Fruit fly (Drosophila melanogaster): Measurements from ENCODE around the gene Syp.

Gene Syp

dm6 chr3R:20762175-20762795 lies 5.8 kb downstream of the Syp start, which contains the start of gene CG31195:
TSS of gene CG31195 (minus strand) at chr3R:20762369.
- no peak for TF ChIP-seq Myc (optimal IDR thresholded peaks at IDR 0.05)
- no peak for TF ChIP-seq h (optimal IDR thresholded peaks at IDR 0.05)
- TF ChIP-seq ttk (optimal IDR thresholded peaks at IDR 0.05): no peak
- no peak for TF ChIP-seq Sin3A (optimal IDR thresholded peaks at IDR 0.05)
- no peak for TF ChIP-seq insv (optimal IDR thresholded peaks at IDR 0.05)
- TF ChIP-seq psq (optimal IDR thresholded peaks at IDR 0.05): no peak

dm6 chr3R:20764058-20764457 lies 7.5 kb downstream of the Syp start:
- TF ChIP-seq ttk (optimal IDR thresholded peaks at IDR 0.05): no peak
- no peak for TF ChIP-seq Sin3A (optimal IDR thresholded peaks at IDR 0.05)
- TF ChIP-seq psq (optimal IDR thresholded peaks at IDR 0.05): no peak
- no peak for TF ChIP-seq Myc (optimal IDR thresholded peaks at IDR 0.05)
- no peak for TF ChIP-seq h (optimal IDR thresholded peaks at IDR 0.05)
- TF ChIP-seq insv (optimal IDR thresholded peaks at IDR 0.05): no peak

- TF ChIP-seq Myc (optimal IDR thresholded peaks at IDR 0.05) (no peak), insv (optimal IDR thresholded peaks at IDR 0.05) (no peak), psq (optimal IDR thresholded peaks at IDR 0.05) (no peak), h (optimal IDR thresholded peaks at IDR 0.05) (no peak), ttk (optimal IDR thresholded peaks at IDR 0.05) (no peak), Sin3A (optimal IDR thresholded peaks at IDR 0.05) (no peak)
Measured at dm6 chr3R:20765302-20766155, 9.0 kb downstream of the Syp start.

- TF ChIP-seq insv (optimal IDR thresholded peaks at IDR 0.05) (no peak), ttk (optimal IDR thresholded peaks at IDR 0.05) (no peak), Sin3A (optimal IDR thresholded peaks at IDR 0.05) (no peak), psq (optimal IDR thresholded peaks at IDR 0.05) (no peak), h (optimal IDR thresholded peaks at IDR 0.05) (no peak), Myc (optimal IDR thresholded peaks at IDR 0.05) (no peak)
Measured at dm6 chr3R:20766156-20766486, 9.6 kb downstream of the Syp start.

dm6 chr3R:20772543-20772942 lies 16.0 kb downstream of the Syp start, which contains the start of gene Takl1:
TSS of gene Takl1 (minus strand) at chr3R:20772601.
- TF ChIP-seq h (optimal IDR thresholded peaks at IDR 0.05) (no peak), Myc (optimal IDR thresholded peaks at IDR 0.05) (no peak), ttk (optimal IDR thresholded peaks at IDR 0.05) (no peak), psq (optimal IDR thresholded peaks at IDR 0.05) (no peak), Sin3A (optimal IDR thresholded peaks at IDR 0.05) (no peak), insv (optimal IDR thresholded peaks at IDR 0.05) (no peak)

- no peak for TF ChIP-seq Sin3A (optimal IDR thresholded peaks at IDR 0.05)
- no peak for TF ChIP-seq insv (optimal IDR thresholded peaks at IDR 0.05)
- no peak for TF ChIP-seq ttk (optimal IDR thresholded peaks at IDR 0.05)
- TF ChIP-seq psq (optimal IDR thresholded peaks at IDR 0.05): no peak
- no peak for TF ChIP-seq h (optimal IDR thresholded peaks at IDR 0.05)
- TF ChIP-seq Myc (optimal IDR thresholded peaks at IDR 0.05): no peak
Measured at dm6 chr3R:20773174-20773573, 16.6 kb downstream of the Syp start.

dm6 chr3R:20774125-20774524 lies 17.6 kb downstream of the Syp start:
- TF ChIP-seq insv (optimal IDR thresholded peaks at IDR 0.05) (no peak), psq (optimal IDR thresholded peaks at IDR 0.05) (no peak), Sin3A (optimal IDR thresholded peaks at IDR 0.05) (no peak), ttk (optimal IDR thresholded peaks at IDR 0.05) (no peak), h (optimal IDR thresholded peaks at IDR 0.05) (no peak), Myc (optimal IDR thresholded peaks at IDR 0.05) (no peak)

dm6 chr3R:20778285-20778926 lies 21.9 kb downstream of the Syp start:
- TF ChIP-seq h (optimal IDR thresholded peaks at IDR 0.05) (no peak), insv (optimal IDR thresholded peaks at IDR 0.05) (no peak), Myc (optimal IDR thresholded peaks at IDR 0.05) (no peak), ttk (optimal IDR thresholded peaks at IDR 0.05) (no peak), Sin3A (optimal IDR thresholded peaks at IDR 0.05) (no peak), psq (optimal IDR thresholded peaks at IDR 0.05) (no peak)

- no peak for TF ChIP-seq psq (optimal IDR thresholded peaks at IDR 0.05)
- TF ChIP-seq Sin3A (optimal IDR thresholded peaks at IDR 0.05): no peak
- TF ChIP-seq ttk (optimal IDR thresholded peaks at IDR 0.05): no peak
- TF ChIP-seq h (optimal IDR thresholded peaks at IDR 0.05): no peak
- TF ChIP-seq insv (optimal IDR thresholded peaks at IDR 0.05): no peak
Measured at dm6 chr3R:20779545-20779944, 23.0 kb downstream of the Syp start.

- no peak for TF ChIP-seq Sin3A (optimal IDR thresholded peaks at IDR 0.05)
- TF ChIP-seq h (optimal IDR thresholded peaks at IDR 0.05): no peak
- TF ChIP-seq psq (optimal IDR thresholded peaks at IDR 0.05): no peak
- TF ChIP-seq Myc (optimal IDR thresholded peaks at IDR 0.05): no peak
- no peak for TF ChIP-seq ttk (optimal IDR thresholded peaks at IDR 0.05)
- TF ChIP-seq insv (optimal IDR thresholded peaks at IDR 0.05): no peak
Measured at dm6 chr3R:20779969-20780368, 23.4 kb downstream of the Syp start.

dm6 chr3R:20782104-20782654 lies 25.6 kb downstream of the Syp start:
- TF ChIP-seq Myc (optimal IDR thresholded peaks at IDR 0.05) (no peak), Sin3A (optimal IDR thresholded peaks at IDR 0.05) (no peak)

- TF ChIP-seq insv (optimal IDR thresholded peaks at IDR 0.05) (peak; percentile 72), psq (optimal IDR thresholded peaks at IDR 0.05) (no peak), Myc (optimal IDR thresholded peaks at IDR 0.05) (no peak)
Measured at dm6 chr3R:20782655-20783105, 26.2 kb downstream of the Syp start.
